Worm (Caenorhabditis elegans) whole organism, midembryonic: ENCODE measurements around the gene try-11.

Experiments
- T22C8.4 ChIP-seq: fragments of 200-800 bp; sonication (Bioruptor generic); IDR thresholded peaks from 2 replicates; pipeline ENCODE4 v1.3.6; 2022; ENCODE audit warnings: missing genetic modification characterization, missing compliant biosample characterization
- flt-1 ChIP-seq: fragments of 200-800 bp; sonication (Bioruptor generic); IDR thresholded peaks from 2 replicates; pipeline ENCODE4 v1.3.6; 2022; ENCODE audit warnings: missing genetic modification characterization, missing compliant biosample characterization
- med-1 ChIP-seq: sonication (generic microtip); optimal IDR thresholded peaks from 2 replicates; lab custom pipeline; 2017; ENCODE audit warnings: missing genetic modification characterization, mild to moderate bottlenecking, missing compliant biosample characterization, antibody characterized with exemption, missing genetic modification reagents; ENCODE audit not compliant: insufficient read depth
- ref-1 ChIP-seq: fragments of 200-800 bp; sonication (Bioruptor generic); conservative IDR thresholded peaks from 2 replicates; pipeline ENCODE4 v1.3.6; 2022; ENCODE audit warnings: missing genetic modification reagents, missing genetic modification characterization, missing compliant biosample characterization
- tab-1 ChIP-seq: fragments of 200-800 bp; sonication (Bioruptor generic); IDR thresholded peaks from 2 replicates; pipeline ENCODE4 v1.3.6; 2022; ENCODE audit warnings: missing genetic modification characterization, missing compliant biosample characterization
- ztf-23 ChIP-seq: fragments of 200-800 bp; sonication (Bioruptor generic); IDR thresholded peaks from 2 replicates; pipeline ENCODE4 v1.3.6; 2022; ENCODE audit warnings: missing genetic modification reagents, missing genetic modification characterization, missing compliant biosample characterization
- ztf-29 ChIP-seq: fragments of 200-800 bp; sonication (Bioruptor generic); IDR thresholded peaks from 2 replicates; pipeline ENCODE4 v1.3.6; 2022; ENCODE audit warnings: missing genetic modification reagents, missing genetic modification characterization, missing compliant biosample characterization

- no peak for TF ChIP-seq flt-1 (GFP tag; lab: Robert Waterston, UW)
- TF ChIP-seq ztf-23 (GFP tag; lab: Robert Waterston, UW), result no peak
- no peak for TF ChIP-seq ref-1
- no peak for TF ChIP-seq T22C8.4 (GFP tag; lab: Robert Waterston, UW)
- TF ChIP-seq ztf-29 (GFP tag; lab: Robert Waterston, UW), result no peak
- no peak for TF ChIP-seq tab-1 (GFP tag; lab: Robert Waterston, UW)
- no peak for TF ChIP-seq med-1 (GFP tag; lab: Kevin White, UChicago)
Observed at ce11 chrV:7414909-7415308, 36.6 kb upstream of the try-11 start, which contains the start of gene F18E3.12.
